Fruit fly (Drosophila melanogaster) whole organism, pupa: ENCODE measurements around the gene Cpr76Bc.
"Not testable (repeated sequence)": the region's sequence is repeated elsewhere in the genome, so short reads cannot be mapped to it uniquely, and the experiment has no call there.

Experiments used
- CG10348 ChIP-seq: fragments of 200-800 bp; sonication (Bioruptor generic); IDR thresholded peaks from 2 replicates; pipeline ENCODE4 v1.3.6; 2022; ENCODE audit warnings: missing biosample characterization, missing genetic modification characterization
- CG12605 ChIP-seq: fragments of 200-800 bp; sonication (Bioruptor generic); IDR thresholded peaks from 2 replicates; pipeline ENCODE4 v1.3.6; 2022; ENCODE audit warnings: missing biosample characterization, missing genetic modification characterization
- CG13204 ChIP-seq: fragments of 200-800 bp; sonication (Bioruptor generic); optimal IDR thresholded peaks from 2 replicates; lab custom pipeline; 2018; ENCODE audit warnings: missing biosample characterization, mild to moderate bottlenecking, missing genetic modification characterization, moderate library complexity
- CG14655 ChIP-seq: fragments of 200-800 bp; sonication (Bioruptor generic); optimal IDR thresholded peaks from 3 replicates; lab custom pipeline; 2017; ENCODE audit warnings: mild to moderate bottlenecking, missing biosample characterization, missing genetic modification reagents, missing genetic modification characterization
- CG15710 ChIP-seq: fragments of 200-800 bp; sonication (Bioruptor generic); optimal IDR thresholded peaks from 2 replicates; lab custom pipeline; 2018; ENCODE audit warnings: missing biosample characterization, mild to moderate bottlenecking, missing genetic modification characterization, moderate library complexity
- CG17806 ChIP-seq: fragments of 200-800 bp; sonication (Bioruptor generic); optimal IDR thresholded peaks from 2 replicates; lab custom pipeline; 2018; ENCODE audit warnings: missing biosample characterization, mild to moderate bottlenecking, missing genetic modification characterization, moderate library complexity
- CG32121 ChIP-seq: fragments of 200-800 bp; sonication (Bioruptor generic); IDR thresholded peaks from 2 replicates; pipeline ENCODE4 v1.3.6; 2022; ENCODE audit warnings: missing biosample characterization, missing genetic modification characterization
- CG34367 ChIP-seq: fragments of 200-800 bp; sonication (Bioruptor generic); optimal IDR thresholded peaks from 2 replicates; lab custom pipeline; 2018; ENCODE audit warnings: missing biosample characterization, mild to moderate bottlenecking, missing genetic modification characterization
- CG4496 ChIP-seq: fragments of 200-800 bp; sonication (Bioruptor generic); IDR thresholded peaks from 3 replicates; pipeline ENCODE4 v1.3.6; 2022; ENCODE audit warnings: missing biosample characterization, missing genetic modification characterization
- CG8159 ChIP-seq: fragments of 200-800 bp; sonication (Bioruptor generic); optimal IDR thresholded peaks from 3 replicates; lab custom pipeline; 2018; ENCODE audit warnings: missing biosample characterization, mild to moderate bottlenecking, missing genetic modification characterization, moderate library complexity
- CG8301 ChIP-seq: fragments of 200-800 bp; sonication (Bioruptor generic); optimal IDR thresholded peaks from 2 replicates; lab custom pipeline; 2018; ENCODE audit warnings: missing biosample characterization, mild to moderate bottlenecking, missing genetic modification characterization
- CG9948 ChIP-seq: fragments of 200-800 bp; sonication (Bioruptor generic); optimal IDR thresholded peaks from 2 replicates; lab custom pipeline; 2018; ENCODE audit warnings: missing biosample characterization, mild to moderate bottlenecking, missing genetic modification characterization, moderate library complexity
- D1 ChIP-seq: fragments of 200-800 bp; sonication (Bioruptor generic); optimal IDR thresholded peaks from 2 replicates; lab custom pipeline; 2018; ENCODE audit warnings: missing biosample characterization, mild to moderate bottlenecking, missing genetic modification characterization, moderate library complexity
- EcR ChIP-seq: fragments of 200-800 bp; sonication (Bioruptor generic); optimal IDR thresholded peaks from 3 replicates; lab custom pipeline; 2019; ENCODE audit warnings: missing biosample characterization, missing genetic modification characterization, mild to moderate bottlenecking, moderate library complexity, missing genetic modification reagents
- Ets98B ChIP-seq: fragments of 200-800 bp; sonication (Bioruptor generic); IDR thresholded peaks from 2 replicates; pipeline ENCODE4 v1.3.6; 2022; ENCODE audit warnings: missing biosample characterization, missing genetic modification characterization
- Pif1A ChIP-seq: fragments of 200-800 bp; sonication (Bioruptor generic); optimal IDR thresholded peaks from 3 replicates; lab custom pipeline; 2016; ENCODE audit warnings: missing biosample characterization, missing genetic modification characterization
- Pif1B ChIP-seq: fragments of 200-800 bp; sonication (Bioruptor generic); optimal IDR thresholded peaks from 3 replicates; lab custom pipeline; 2016; ENCODE audit warnings: missing biosample characterization, missing genetic modification characterization
- Snoo ChIP-seq: fragments of 200-800 bp; sonication (Bioruptor generic); optimal IDR thresholded peaks from 3 replicates; lab custom pipeline; 2017; ENCODE audit warnings: missing biosample characterization, mild to moderate bottlenecking, missing genetic modification characterization, inconsistent platforms
- fd96Ca ChIP-seq: fragments of 200-800 bp; sonication (Bioruptor generic); IDR thresholded peaks from 3 replicates; pipeline ENCODE4 v1.3.6; 2022; ENCODE audit warnings: missing biosample characterization, missing genetic modification characterization
- gl ChIP-seq: fragments of 200-800 bp; sonication (Bioruptor generic); optimal IDR thresholded peaks from 2 replicates; lab custom pipeline; 2018; ENCODE audit warnings: missing biosample characterization, mild to moderate bottlenecking, missing genetic modification characterization
- rn ChIP-seq: fragments of 200-800 bp; sonication (Bioruptor generic); IDR thresholded peaks from 2 replicates; pipeline ENCODE4 v1.3.6; 2022; ENCODE audit warnings: missing biosample characterization, missing genetic modification characterization

The Cpr76Bc gene

dm6 chr3L:19487260-19487659, 33.5 kb upstream of the Cpr76Bc start, which contains the start of gene CG32212:
Gene CG32212 (plus strand): TSS chr3L:19487560.
- not testable (repeated sequence) for TF ChIP-seq Pif1B (GFP tag; lab: Kevin White, UChicago); CG4496 (GFP tag; lab: Robert Waterston, UW); CG9948 (tag; lab: Kevin White, UChicago)
- TF ChIP-seq, all 21 proteins: peak for 0; not testable (repeated sequence) for 21

- TF ChIP-seq CG14655 (GFP tag; lab: Kevin White, UChicago) (no peak), CG34367 (tag; lab: Kevin White, UChicago) (no peak), CG4496 (GFP tag; lab: Robert Waterston, UW) (no peak), CG17806 (tag; lab: Kevin White, UChicago) (no peak), EcR (GFP tag; lab: Kevin White, UChicago) (no peak), rn (no peak), CG8301 (no peak), Snoo (tag; lab: Kevin White, UChicago) (no peak), CG8159 (tag; lab: Kevin White, UChicago) (no peak), CG10348 (GFP tag; lab: Robert Waterston, UW) (no peak), CG12605 (GFP tag; lab: Robert Waterston, UW) (no peak), CG13204 (GFP tag; lab: Kevin White, UChicago) (no peak), gl (tag; lab: Kevin White, UChicago) (no peak), CG32121 (no peak), Ets98B (GFP tag; lab: Robert Waterston, UW) (no peak), CG15710 (tag; lab: Kevin White, UChicago) (no peak), CG9948 (tag; lab: Kevin White, UChicago) (no peak), fd96Ca (no peak), D1 (no peak), Pif1A (GFP tag; lab: Kevin White, UChicago) (no peak)
These were observed 25.8 kb upstream of the Cpr76Bc start for dm6 chr3L:19494954-19495353.

dm6 chr3L:19495991-19496588, 24.7 kb upstream of the Cpr76Bc start:
- TF ChIP-seq CG10348 (GFP tag; lab: Robert Waterston, UW) (no peak), CG34367 (tag; lab: Kevin White, UChicago) (no peak), Pif1A (GFP tag; lab: Kevin White, UChicago) (no peak), fd96Ca (no peak), CG15710 (tag; lab: Kevin White, UChicago) (no peak), EcR (GFP tag; lab: Kevin White, UChicago) (no peak), D1 (no peak), gl (tag; lab: Kevin White, UChicago) (no peak), CG9948 (tag; lab: Kevin White, UChicago) (no peak), rn (no peak), CG8301 (no peak), CG4496 (GFP tag; lab: Robert Waterston, UW) (no peak), CG14655 (GFP tag; lab: Kevin White, UChicago) (no peak), Ets98B (GFP tag; lab: Robert Waterston, UW) (no peak), CG12605 (GFP tag; lab: Robert Waterston, UW) (no peak), CG17806 (tag; lab: Kevin White, UChicago) (no peak), CG8159 (tag; lab: Kevin White, UChicago) (no peak), Pif1B (GFP tag; lab: Kevin White, UChicago) (no peak), CG13204 (GFP tag; lab: Kevin White, UChicago) (no peak), CG32121 (no peak)

- 0 out of 3 replicates have a peak, but pooled peaks have one; percentile 11 for TF ChIP-seq CG4496 (GFP tag; lab: Robert Waterston, UW)
- peak; percentile 6 for TF ChIP-seq CG13204 (GFP tag; lab: Kevin White, UChicago)
- no peak for TF ChIP-seq CG34367 (tag; lab: Kevin White, UChicago)
- no peak for TF ChIP-seq gl (tag; lab: Kevin White, UChicago)
- no peak for TF ChIP-seq D1
- no peak for TF ChIP-seq CG10348 (GFP tag; lab: Robert Waterston, UW)
- TF ChIP-seq rn, result no peak
- no peak for TF ChIP-seq Snoo (tag; lab: Kevin White, UChicago)
- no peak for TF ChIP-seq CG17806 (tag; lab: Kevin White, UChicago)
- no peak for TF ChIP-seq fd96Ca
- no peak for TF ChIP-seq CG12605 (GFP tag; lab: Robert Waterston, UW)
- no peak for TF ChIP-seq Pif1B (GFP tag; lab: Kevin White, UChicago)
- peak; percentile 8 for TF ChIP-seq CG14655 (GFP tag; lab: Kevin White, UChicago)
- no peak for TF ChIP-seq CG8159 (tag; lab: Kevin White, UChicago)
- no peak for TF ChIP-seq EcR (GFP tag; lab: Kevin White, UChicago)
- TF ChIP-seq Ets98B (GFP tag; lab: Robert Waterston, UW), result no peak
- TF ChIP-seq CG9948 (tag; lab: Kevin White, UChicago), result no peak
- TF ChIP-seq Pif1A (GFP tag; lab: Kevin White, UChicago), result no peak
- no peak for TF ChIP-seq CG32121
- no peak for TF ChIP-seq CG15710 (tag; lab: Kevin White, UChicago)
- TF ChIP-seq CG8301, result no peak
These were observed 24.1 kb upstream of the Cpr76Bc start for dm6 chr3L:19496600-19496999.

dm6 chr3L:19497135-19497534, 23.6 kb upstream of the Cpr76Bc start:
- TF ChIP-seq EcR (GFP tag; lab: Kevin White, UChicago) (no peak), CG8159 (tag; lab: Kevin White, UChicago) (no peak), Snoo (tag; lab: Kevin White, UChicago) (no peak), CG32121 (no peak), CG17806 (tag; lab: Kevin White, UChicago) (no peak), CG12605 (GFP tag; lab: Robert Waterston, UW) (no peak), rn (no peak), CG4496 (GFP tag; lab: Robert Waterston, UW) (no peak), CG14655 (GFP tag; lab: Kevin White, UChicago) (no peak), Ets98B (GFP tag; lab: Robert Waterston, UW) (no peak), CG13204 (GFP tag; lab: Kevin White, UChicago) (no peak), CG9948 (tag; lab: Kevin White, UChicago) (no peak), Pif1B (GFP tag; lab: Kevin White, UChicago) (no peak), gl (tag; lab: Kevin White, UChicago) (no peak)
